Fruit fly (Drosophila melanogaster) whole organism, pupa: ENCODE measurements around the gene CG15760.
A peak's percentile ranks its signal among the peaks of the same experiment; 100 is the strongest.

Experiments
- CG10348 ChIP-seq: fragments of 200-800 bp; sonication (Bioruptor generic); IDR thresholded peaks from 2 replicates; pipeline ENCODE4 v1.3.6; 2022; ENCODE audit warnings: missing biosample characterization, missing genetic modification characterization
- CG12605 ChIP-seq: fragments of 200-800 bp; sonication (Bioruptor generic); IDR thresholded peaks from 2 replicates; pipeline ENCODE4 v1.3.6; 2022; ENCODE audit warnings: missing biosample characterization, missing genetic modification characterization
- CG13204 ChIP-seq: fragments of 200-800 bp; sonication (Bioruptor generic); optimal IDR thresholded peaks from 2 replicates; lab custom pipeline; 2018; ENCODE audit warnings: missing biosample characterization, mild to moderate bottlenecking, missing genetic modification characterization, moderate library complexity
- CG14655 ChIP-seq: fragments of 200-800 bp; sonication (Bioruptor generic); optimal IDR thresholded peaks from 3 replicates; lab custom pipeline; 2017; ENCODE audit warnings: mild to moderate bottlenecking, missing biosample characterization, missing genetic modification reagents, missing genetic modification characterization
- CG15710 ChIP-seq: fragments of 200-800 bp; sonication (Bioruptor generic); optimal IDR thresholded peaks from 2 replicates; lab custom pipeline; 2018; ENCODE audit warnings: missing biosample characterization, mild to moderate bottlenecking, missing genetic modification characterization, moderate library complexity
- CG17806 ChIP-seq: fragments of 200-800 bp; sonication (Bioruptor generic); optimal IDR thresholded peaks from 2 replicates; lab custom pipeline; 2018; ENCODE audit warnings: missing biosample characterization, mild to moderate bottlenecking, missing genetic modification characterization, moderate library complexity
- CG32121 ChIP-seq: fragments of 200-800 bp; sonication (Bioruptor generic); IDR thresholded peaks from 2 replicates; pipeline ENCODE4 v1.3.6; 2022; ENCODE audit warnings: missing biosample characterization, missing genetic modification characterization
- CG34367 ChIP-seq: fragments of 200-800 bp; sonication (Bioruptor generic); optimal IDR thresholded peaks from 2 replicates; lab custom pipeline; 2018; ENCODE audit warnings: missing biosample characterization, mild to moderate bottlenecking, missing genetic modification characterization
- CG4496 ChIP-seq: fragments of 200-800 bp; sonication (Bioruptor generic); IDR thresholded peaks from 3 replicates; pipeline ENCODE4 v1.3.6; 2022; ENCODE audit warnings: missing biosample characterization, missing genetic modification characterization
- CG8159 ChIP-seq: fragments of 200-800 bp; sonication (Bioruptor generic); optimal IDR thresholded peaks from 3 replicates; lab custom pipeline; 2018; ENCODE audit warnings: missing biosample characterization, mild to moderate bottlenecking, missing genetic modification characterization, moderate library complexity
- CG8301 ChIP-seq: fragments of 200-800 bp; sonication (Bioruptor generic); optimal IDR thresholded peaks from 2 replicates; lab custom pipeline; 2018; ENCODE audit warnings: missing biosample characterization, mild to moderate bottlenecking, missing genetic modification characterization
- CG9948 ChIP-seq: fragments of 200-800 bp; sonication (Bioruptor generic); optimal IDR thresholded peaks from 2 replicates; lab custom pipeline; 2018; ENCODE audit warnings: missing biosample characterization, mild to moderate bottlenecking, missing genetic modification characterization, moderate library complexity
- D1 ChIP-seq: fragments of 200-800 bp; sonication (Bioruptor generic); optimal IDR thresholded peaks from 2 replicates; lab custom pipeline; 2018; ENCODE audit warnings: missing biosample characterization, mild to moderate bottlenecking, missing genetic modification characterization, moderate library complexity
- EcR ChIP-seq: fragments of 200-800 bp; sonication (Bioruptor generic); optimal IDR thresholded peaks from 3 replicates; lab custom pipeline; 2019; ENCODE audit warnings: missing biosample characterization, missing genetic modification characterization, mild to moderate bottlenecking, moderate library complexity, missing genetic modification reagents
- Ets98B ChIP-seq: fragments of 200-800 bp; sonication (Bioruptor generic); IDR thresholded peaks from 2 replicates; pipeline ENCODE4 v1.3.6; 2022; ENCODE audit warnings: missing biosample characterization, missing genetic modification characterization
- Pif1A ChIP-seq: fragments of 200-800 bp; sonication (Bioruptor generic); optimal IDR thresholded peaks from 3 replicates; lab custom pipeline; 2016; ENCODE audit warnings: missing biosample characterization, missing genetic modification characterization
- Pif1B ChIP-seq: fragments of 200-800 bp; sonication (Bioruptor generic); optimal IDR thresholded peaks from 3 replicates; lab custom pipeline; 2016; ENCODE audit warnings: missing biosample characterization, missing genetic modification characterization
- Snoo ChIP-seq: fragments of 200-800 bp; sonication (Bioruptor generic); optimal IDR thresholded peaks from 3 replicates; lab custom pipeline; 2017; ENCODE audit warnings: missing biosample characterization, mild to moderate bottlenecking, missing genetic modification characterization, inconsistent platforms
- fd96Ca ChIP-seq: fragments of 200-800 bp; sonication (Bioruptor generic); IDR thresholded peaks from 3 replicates; pipeline ENCODE4 v1.3.6; 2022; ENCODE audit warnings: missing biosample characterization, missing genetic modification characterization
- gl ChIP-seq: fragments of 200-800 bp; sonication (Bioruptor generic); optimal IDR thresholded peaks from 2 replicates; lab custom pipeline; 2018; ENCODE audit warnings: missing biosample characterization, mild to moderate bottlenecking, missing genetic modification characterization
- rn ChIP-seq: fragments of 200-800 bp; sonication (Bioruptor generic); IDR thresholded peaks from 2 replicates; pipeline ENCODE4 v1.3.6; 2022; ENCODE audit warnings: missing biosample characterization, missing genetic modification characterization

CG15760 gene

DNA sequence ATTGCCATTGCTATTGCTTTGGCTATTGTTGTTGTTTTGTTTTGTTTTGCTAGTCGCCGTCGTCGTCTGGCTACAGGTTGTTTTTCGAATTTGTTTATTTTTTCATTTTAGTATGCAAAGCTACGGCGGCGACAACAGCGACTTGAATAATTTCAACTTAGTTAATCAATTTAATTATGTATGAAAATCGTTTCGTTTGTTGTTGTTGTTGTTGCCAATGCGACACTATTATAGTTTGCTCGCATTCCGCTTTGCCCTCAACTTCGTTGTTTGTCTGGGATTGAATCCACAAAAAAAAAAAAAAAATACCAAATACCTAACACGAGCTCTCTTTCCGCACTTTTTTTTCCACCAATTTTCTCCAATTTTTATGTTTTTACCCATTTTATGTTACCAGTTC lies 41.6 kb upstream of the CG15760 start:
- TF ChIP-seq CG12605 (GFP tag; lab: Robert Waterston, UW), result no peak
- no peak for TF ChIP-seq fd96Ca (GFP tag; lab: Robert Waterston, UW)
- no peak for TF ChIP-seq rn (GFP tag; lab: Robert Waterston, UW)
- no peak for TF ChIP-seq Pif1A (GFP tag; lab: Kevin White, UChicago)
- no peak for TF ChIP-seq CG9948 (tag; lab: Kevin White, UChicago)
- no peak for TF ChIP-seq D1 (tag; lab: Kevin White, UChicago)
- TF ChIP-seq CG4496 (GFP tag; lab: Robert Waterston, UW), result no peak
- no peak for TF ChIP-seq CG8159
- no peak for TF ChIP-seq CG32121
- TF ChIP-seq CG10348 (GFP tag; lab: Robert Waterston, UW), result no peak
- TF ChIP-seq CG15710, result no peak
- TF ChIP-seq Pif1B (GFP tag; lab: Kevin White, UChicago), result no peak
- no peak for TF ChIP-seq CG8301
- no peak for TF ChIP-seq CG34367
- no peak for TF ChIP-seq CG13204 (GFP tag; lab: Kevin White, UChicago)
- no peak for TF ChIP-seq Snoo (tag; lab: Kevin White, UChicago)

- no peak for TF ChIP-seq EcR (GFP tag; lab: Kevin White, UChicago)
- TF ChIP-seq Pif1A (GFP tag; lab: Kevin White, UChicago), result no peak
- TF ChIP-seq CG9948 (tag; lab: Kevin White, UChicago), result no peak
- no peak for TF ChIP-seq CG10348 (GFP tag; lab: Robert Waterston, UW)
- TF ChIP-seq Ets98B, result no peak
- no peak for TF ChIP-seq CG34367
- no peak for TF ChIP-seq gl
- no peak for TF ChIP-seq CG14655 (GFP tag; lab: Kevin White, UChicago)
- no peak for TF ChIP-seq CG32121
- TF ChIP-seq, all 21 proteins: peak for 0
Observed at dm6 chrX:13629414-13629813, 40.1 kb upstream of the CG15760 start.

DNA sequence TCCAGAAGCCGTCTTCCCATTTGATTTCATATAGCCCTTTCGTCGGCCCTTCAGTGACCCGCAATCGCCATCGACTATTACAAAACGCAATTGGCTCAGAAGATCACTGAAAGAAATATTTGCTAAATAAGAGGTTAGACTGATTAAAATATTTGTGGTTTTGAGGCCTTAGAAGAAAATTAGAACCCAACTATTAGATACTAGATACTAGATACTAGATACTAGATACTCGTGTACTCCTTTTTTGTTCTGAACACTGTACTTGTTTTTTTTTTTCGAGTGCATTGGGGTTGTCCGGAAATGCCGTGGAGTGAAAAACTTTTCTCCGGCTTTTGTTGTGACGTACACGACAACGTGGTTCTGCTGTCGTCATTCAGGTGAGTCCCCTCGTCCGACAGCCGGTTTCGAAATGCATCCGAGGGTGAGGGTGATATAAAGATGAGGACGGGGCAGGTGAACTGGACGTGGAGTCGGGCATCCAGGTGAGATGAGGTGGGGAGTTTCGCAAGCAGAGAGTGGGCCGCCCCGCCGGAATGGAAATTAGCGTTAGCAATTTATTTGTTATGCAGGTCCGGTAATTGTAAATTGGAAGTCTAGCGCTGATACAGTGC lies 39.1 kb upstream of the CG15760 start:
- no peak for TF ChIP-seq CG34367
- TF ChIP-seq Ets98B, result no peak
- TF ChIP-seq rn (GFP tag; lab: Robert Waterston, UW), result no peak
- TF ChIP-seq gl, result no peak
- TF ChIP-seq CG13204 (GFP tag; lab: Kevin White, UChicago), result no peak
- peak; percentile 20 for TF ChIP-seq Snoo (tag; lab: Kevin White, UChicago)
- TF ChIP-seq CG9948 (tag; lab: Kevin White, UChicago), result peak; percentile 6
- no peak for TF ChIP-seq CG8159
- TF ChIP-seq D1 (tag; lab: Kevin White, UChicago), result no peak
- no peak for TF ChIP-seq fd96Ca (GFP tag; lab: Robert Waterston, UW)
- no peak for TF ChIP-seq CG10348 (GFP tag; lab: Robert Waterston, UW)
- no peak for TF ChIP-seq Pif1B (GFP tag; lab: Kevin White, UChicago)
- peak; percentile 47; the same call in 1 of the 2 replicates for TF ChIP-seq CG32121
- 0 out of 3 replicates have a peak, but pooled peaks have one; percentile 36 for TF ChIP-seq CG4496 (GFP tag; lab: Robert Waterston, UW)
- TF ChIP-seq Pif1A (GFP tag; lab: Kevin White, UChicago), result no peak
- 0 out of 2 replicates have a peak, but pooled peaks have one; percentile 38 for TF ChIP-seq CG12605 (GFP tag; lab: Robert Waterston, UW)
- peak; percentile 29 for TF ChIP-seq CG8301
- TF ChIP-seq EcR (GFP tag; lab: Kevin White, UChicago), result no peak
- no peak for TF ChIP-seq CG17806 (tag; lab: Kevin White, UChicago)
- TF ChIP-seq CG14655 (GFP tag; lab: Kevin White, UChicago), result peak; percentile 18
- no peak for TF ChIP-seq CG15710

DNA sequence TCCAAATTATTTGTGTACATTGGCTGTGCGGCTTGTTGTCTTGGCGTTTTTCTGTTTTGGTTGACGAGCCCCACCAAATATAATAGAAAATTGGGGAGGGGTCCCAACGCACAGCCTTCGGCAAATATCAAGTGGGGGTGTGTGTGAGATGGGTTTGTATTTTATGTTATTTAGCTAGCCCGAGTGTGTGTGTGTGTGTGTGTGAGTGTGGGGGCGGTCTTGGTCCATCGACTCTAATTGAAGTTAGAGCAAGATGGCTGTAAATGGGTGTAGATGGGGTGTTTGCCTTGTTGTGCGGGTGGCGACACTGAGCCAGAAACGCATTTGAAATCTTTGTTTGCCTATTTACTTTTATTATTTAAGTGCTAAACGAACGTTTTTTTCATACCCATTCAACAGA lies 36.9 kb upstream of the CG15760 start:
- TF ChIP-seq CG13204 (GFP tag; lab: Kevin White, UChicago), result no peak
- TF ChIP-seq rn (GFP tag; lab: Robert Waterston, UW), result no peak
- no peak for TF ChIP-seq CG14655 (GFP tag; lab: Kevin White, UChicago)
- no peak for TF ChIP-seq CG34367
- no peak for TF ChIP-seq CG10348 (GFP tag; lab: Robert Waterston, UW)
- no peak for TF ChIP-seq Snoo (tag; lab: Kevin White, UChicago)
- TF ChIP-seq fd96Ca (GFP tag; lab: Robert Waterston, UW), result no peak
- TF ChIP-seq CG15710, result no peak
- TF ChIP-seq CG4496 (GFP tag; lab: Robert Waterston, UW), result no peak
- TF ChIP-seq CG17806 (tag; lab: Kevin White, UChicago), result no peak
- TF ChIP-seq CG8159, result no peak
- TF ChIP-seq CG32121, result no peak
- no peak for TF ChIP-seq CG8301
- TF ChIP-seq EcR (GFP tag; lab: Kevin White, UChicago), result no peak
- no peak for TF ChIP-seq gl
- TF ChIP-seq Pif1B (GFP tag; lab: Kevin White, UChicago), result no peak
- TF ChIP-seq CG9948 (tag; lab: Kevin White, UChicago), result no peak

- no peak for TF ChIP-seq CG15710
- TF ChIP-seq CG8159, result no peak
- no peak for TF ChIP-seq Ets98B
- TF ChIP-seq CG32121, result no peak
- TF ChIP-seq CG12605 (GFP tag; lab: Robert Waterston, UW), result no peak
- no peak for TF ChIP-seq CG9948 (tag; lab: Kevin White, UChicago)
- TF ChIP-seq Pif1B (GFP tag; lab: Kevin White, UChicago), result no peak
- TF ChIP-seq CG4496 (GFP tag; lab: Robert Waterston, UW), result no peak
Observed at dm6 chrX:13633298-13633891, 36.1 kb upstream of the CG15760 start.
